Worm (Caenorhabditis elegans) whole organism, late embryonic: Measurements from ENCODE around the gene nlp-41.

Source experiments
- ceh-9 ChIP-seq: sonication (generic microtip); optimal IDR thresholded peaks from 2 replicates; lab custom pipeline; 2016; ENCODE audit warnings: mild to moderate bottlenecking, missing genetic modification characterization, inconsistent platforms, missing compliant biosample characterization
- sox-4 ChIP-seq: sonication (generic microtip); optimal IDR thresholded peaks from 2 replicates; lab custom pipeline; 2017; ENCODE audit warnings: mild to moderate bottlenecking, missing genetic modification characterization, inconsistent platforms, missing compliant biosample characterization

DNA sequence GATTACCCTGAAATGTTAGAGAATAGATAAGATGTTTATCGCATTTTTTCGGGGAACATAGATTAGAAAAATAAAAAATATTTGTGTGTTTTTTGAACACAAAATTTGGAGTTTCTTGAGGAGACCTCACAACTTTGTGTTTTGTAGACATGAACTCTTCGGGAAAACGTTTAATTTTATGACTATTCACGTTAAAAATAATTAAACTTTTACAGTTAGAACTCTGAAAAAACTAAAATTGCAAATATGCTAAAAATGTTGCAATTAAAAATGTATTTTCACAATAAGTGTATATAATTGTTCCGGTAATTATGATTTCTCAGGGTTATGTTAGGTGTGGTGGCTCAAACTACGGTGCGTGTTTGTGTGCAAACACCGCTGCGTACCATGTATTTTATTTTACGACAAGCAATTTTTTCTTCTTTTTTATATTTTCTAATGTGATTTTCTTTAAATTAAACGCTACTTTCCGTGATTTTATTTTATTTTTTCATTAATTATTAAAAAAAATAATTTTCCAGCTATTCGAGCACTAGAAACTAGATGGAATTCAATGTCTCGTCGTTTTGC is 22.4 kb upstream of the nlp-41 start, which contains the start of the genes F57C2.5 and spat-1:
- TF ChIP-seq ceh-9 (tag; lab: Kevin White, UChicago): no peak
- TF ChIP-seq sox-4: no peak
